Fruit fly (Drosophila melanogaster) whole organism, embryonic: ENCODE data around the gene CG43707.

Experiments used
- CG11093 ChIP-seq: fragments of 200-800 bp; sonication (Bioruptor generic); IDR thresholded peaks from 3 replicates; pipeline ENCODE4 v1.3.6; 2022; ENCODE audit warnings: missing biosample characterization, missing genetic modification characterization
- CG1233 ChIP-seq: fragments of 200-800 bp; sonication (Bioruptor generic); optimal IDR thresholded peaks from 4 replicates; lab custom pipeline; 2018; ENCODE audit warnings: missing biosample characterization, mild to moderate bottlenecking, missing genetic modification characterization
- CG12391 ChIP-seq: fragments of 200-800 bp; sonication (Bioruptor generic); optimal IDR thresholded peaks from 3 replicates; lab custom pipeline; 2018; ENCODE audit warnings: missing biosample characterization, mild to moderate bottlenecking, missing genetic modification characterization, moderate library complexity
- CG1529 ChIP-seq: fragments of 200-800 bp; sonication (Bioruptor generic); optimal IDR thresholded peaks from 3 replicates; lab custom pipeline; 2018; ENCODE audit warnings: missing biosample characterization, missing genetic modification characterization
- CG15696 ChIP-seq: fragments of 200-800 bp; sonication (Bioruptor generic); optimal IDR thresholded peaks from 2 replicates; lab custom pipeline; 2019; ENCODE audit warnings: missing biosample characterization, mild to moderate bottlenecking, missing genetic modification characterization, moderate library complexity
- CG17361 ChIP-seq: fragments of 200-800 bp; sonication (Bioruptor generic); IDR thresholded peaks from 3 replicates; pipeline ENCODE4 v1.3.6; 2022; ENCODE audit warnings: missing biosample characterization, missing genetic modification characterization
- CG2889 ChIP-seq: fragments of 200-800 bp; sonication (Bioruptor generic); IDR thresholded peaks from 3 replicates; pipeline ENCODE4 v1.3.6; 2022; ENCODE audit warnings: missing biosample characterization, missing genetic modification characterization
- CG31365 ChIP-seq: fragments of 200-800 bp; sonication (Bioruptor generic); optimal IDR thresholded peaks from 2 replicates; lab custom pipeline; 2018; ENCODE audit warnings: missing biosample characterization, mild to moderate bottlenecking, missing genetic modification characterization
- CG31388 ChIP-seq: fragments of 200-800 bp; sonication (Bioruptor generic); optimal IDR thresholded peaks from 2 replicates; lab custom pipeline; 2016; ENCODE audit warnings: missing biosample characterization, missing genetic modification characterization
- CG4360 ChIP-seq: fragments of 200-800 bp; sonication (Bioruptor generic); IDR thresholded peaks from 2 replicates; pipeline ENCODE4 v1.3.6; 2022; ENCODE audit warnings: missing biosample characterization, missing genetic modification characterization
- CG4617 ChIP-seq: fragments of 200-800 bp; sonication (Bioruptor generic); optimal IDR thresholded peaks from 3 replicates; lab custom pipeline; 2016; ENCODE audit warnings: missing biosample characterization, missing genetic modification characterization, borderline replicate concordance
- CG6175 ChIP-seq: fragments of 200-800 bp; sonication (Bioruptor generic); IDR thresholded peaks from 3 replicates; pipeline ENCODE4 v1.3.6; 2022; ENCODE audit warnings: missing biosample characterization, missing genetic modification characterization
- CG6254 ChIP-seq: fragments of 200-800 bp; sonication (Bioruptor generic); optimal IDR thresholded peaks from 3 replicates; lab custom pipeline; 2017; ENCODE audit warnings: mild to moderate bottlenecking, missing biosample characterization, missing genetic modification reagents, missing genetic modification characterization
- CG7372 ChIP-seq: fragments of 200-800 bp; sonication (Bioruptor generic); IDR thresholded peaks from 2 replicates; pipeline ENCODE4 v1.3.6; 2022; ENCODE audit warnings: missing biosample characterization, missing genetic modification characterization
- CG8290 ChIP-seq, 3 experiments: fragments of 200-800 bp; sonication (Bioruptor generic); optimal IDR thresholded peaks; 2 replicates each; lab custom pipeline; 2016 to 2019; ENCODE audit warnings: missing biosample characterization in 3 of 3, missing genetic modification characterization in 3 of 3, mild to moderate bottlenecking in 2 of 3, moderate library complexity in 1 of 3
- CG8359 ChIP-seq: fragments of 200-800 bp; sonication (Bioruptor generic); optimal IDR thresholded peaks from 2 replicates; lab custom pipeline; 2017; ENCODE audit warnings: missing biosample characterization, mild to moderate bottlenecking, missing genetic modification characterization, borderline replicate concordance
- CG9215 ChIP-seq: fragments of 200-800 bp; sonication (Bioruptor generic); IDR thresholded peaks from 2 replicates; pipeline ENCODE4 v1.3.6; 2022; ENCODE audit warnings: missing biosample characterization, missing genetic modification characterization
- Camta ChIP-seq: fragments of 200-800 bp; sonication (Bioruptor generic); optimal IDR thresholded peaks from 2 replicates; lab custom pipeline; 2016; ENCODE audit warnings: missing biosample characterization, missing genetic modification characterization
- Deaf1 ChIP-seq: fragments of 200-800 bp; optimal IDR thresholded peaks from 3 replicates; lab custom pipeline; 2019; ENCODE audit warnings: missing biosample characterization, mild to moderate bottlenecking, missing genetic modification characterization, moderate library complexity
- E2f2 ChIP-seq: fragments of 200-800 bp; sonication (Bioruptor generic); IDR thresholded peaks from 2 replicates; pipeline ENCODE4 v1.3.6; 2022; ENCODE audit warnings: missing biosample characterization, missing genetic modification characterization
- Fer1 ChIP-seq: fragments of 200-800 bp; sonication (Bioruptor generic); optimal IDR thresholded peaks from 2 replicates; lab custom pipeline; 2017; ENCODE audit warnings: missing biosample characterization, mild to moderate bottlenecking, missing genetic modification characterization
- GATAe ChIP-seq: fragments of 200-800 bp; sonication (Bioruptor generic); conservative IDR thresholded peaks from 2 replicates; pipeline ENCODE4 v1.3.6; 2022; ENCODE audit warnings: missing biosample characterization, missing genetic modification characterization
- Gug ChIP-seq: fragments of 200-800 bp; sonication (Bioruptor generic); IDR thresholded peaks from 4 replicates; pipeline ENCODE4 v1.3.6; 2022; ENCODE audit warnings: missing biosample characterization, missing genetic modification characterization
- Hey ChIP-seq: fragments of 200-800 bp; sonication (Bioruptor generic); optimal IDR thresholded peaks from 3 replicates; lab custom pipeline; 2018; ENCODE audit warnings: missing biosample characterization, mild to moderate bottlenecking, missing genetic modification characterization
- Hr39 ChIP-seq: fragments of >200 bp; optimal IDR thresholded peaks from 2 replicates; lab custom pipeline; 2017
- Med ChIP-seq: fragments of 200-800 bp; sonication (Bioruptor generic); peaks from one replicate; lab custom pipeline; 2016; ENCODE audit warnings: missing biosample characterization, missing genetic modification characterization, mild to moderate bottlenecking, inconsistent platforms, moderate library complexity
- Neu2 ChIP-seq: fragments of 200-800 bp; sonication (Bioruptor generic); optimal IDR thresholded peaks from 3 replicates; lab custom pipeline; 2016; ENCODE audit warnings: missing biosample characterization, missing genetic modification characterization, borderline replicate concordance
- Nf-YB ChIP-seq: fragments of 200-800 bp; sonication (Bioruptor generic); optimal IDR thresholded peaks from 3 replicates; lab custom pipeline; 2019; ENCODE audit warnings: missing biosample characterization, mild to moderate bottlenecking, missing genetic modification characterization, moderate library complexity
- Nf-YC ChIP-seq: fragments of 200-800 bp; optimal IDR thresholded peaks from 3 replicates; lab custom pipeline; 2019; ENCODE audit warnings: missing biosample characterization, mild to moderate bottlenecking, missing genetic modification characterization, moderate library complexity
- Ravus ChIP-seq: fragments of 200-800 bp; sonication (Bioruptor generic); IDR thresholded peaks from 2 replicates; pipeline ENCODE4 v1.3.6; 2022; ENCODE audit warnings: missing biosample characterization, missing genetic modification characterization
- Usf ChIP-seq: fragments of 200-800 bp; sonication (Bioruptor generic); optimal IDR thresholded peaks from 2 replicates; lab custom pipeline; 2017; ENCODE audit warnings: missing genotype, missing biosample characterization, missing genetic modification characterization
- Xrp1 ChIP-seq: fragments of 200-800 bp; sonication (Bioruptor generic); IDR thresholded peaks from 2 replicates; pipeline ENCODE4 v1.3.6; 2022; ENCODE audit warnings: missing biosample characterization, missing genetic modification characterization
- al ChIP-seq: fragments of 200-800 bp; sonication (Bioruptor generic); IDR thresholded peaks from 2 replicates; pipeline ENCODE4 v1.3.6; 2022; ENCODE audit warnings: missing biosample characterization, missing genetic modification characterization
- ap ChIP-seq: fragments of 200-800 bp; sonication (Bioruptor generic); IDR thresholded peaks from 2 replicates; pipeline ENCODE4 v1.3.6; 2022; ENCODE audit warnings: missing biosample characterization, missing genetic modification characterization
- br ChIP-seq: fragments of >200 bp; optimal IDR thresholded peaks from 2 replicates; lab custom pipeline; 2017
- chif ChIP-seq, 2 experiments: fragments of 200-800 bp; sonication (Bioruptor generic); optimal IDR thresholded peaks; 3 replicates each; lab custom pipeline; 2016; ENCODE audit warnings: missing biosample characterization in 2 of 2, missing genetic modification characterization in 2 of 2
- dysf ChIP-seq: fragments of 200-800 bp; sonication (Bioruptor generic); IDR thresholded peaks from 3 replicates; pipeline ENCODE4 v1.3.6; 2022; ENCODE audit warnings: missing biosample characterization, missing genetic modification characterization
- gro ChIP-seq: fragments of 200-800 bp; sonication (Bioruptor generic); optimal IDR thresholded peaks from 2 replicates; lab custom pipeline; 2016; ENCODE audit warnings: missing biosample characterization, missing genetic modification characterization
- gt ChIP-seq: fragments of 200-800 bp; sonication (Bioruptor generic); IDR thresholded peaks from 2 replicates; pipeline ENCODE4 v1.3.6; 2022; ENCODE audit warnings: missing biosample characterization, missing genetic modification characterization
- h ChIP-seq: fragments of >200 bp; optimal IDR thresholded peaks from 2 replicates; lab custom pipeline; 2017
- hth ChIP-seq: fragments of >200 bp; optimal IDR thresholded peaks from 2 replicates; lab custom pipeline; 2017; ENCODE audit warnings: inconsistent platforms
- nerfin-2 ChIP-seq: fragments of 200-800 bp; sonication (Bioruptor generic); IDR thresholded peaks from 2 replicates; pipeline ENCODE4 v1.3.6; 2022; ENCODE audit warnings: missing biosample characterization, missing genetic modification characterization; ENCODE audit not compliant: partially characterized antibody
- otp ChIP-seq: fragments of 200-800 bp; sonication (Bioruptor generic); IDR thresholded peaks from 3 replicates; pipeline ENCODE4, ENCODE4 v1.3.6; 2022; ENCODE audit warnings: missing biosample characterization, missing genetic modification characterization
- salm ChIP-seq: fragments of 200-800 bp; sonication (Bioruptor generic); optimal IDR thresholded peaks from 2 replicates; lab custom pipeline; 2018; ENCODE audit warnings: missing biosample characterization, mild to moderate bottlenecking, missing genetic modification characterization
- slbo ChIP-seq: fragments of 200-800 bp; sonication (Bioruptor generic); IDR thresholded peaks from 2 replicates; pipeline ENCODE4 v1.3.6; 2022; ENCODE audit warnings: missing biosample characterization, missing genetic modification characterization
- stc ChIP-seq: fragments of 200-800 bp; sonication (Bioruptor generic); IDR thresholded peaks from 2 replicates; pipeline ENCODE4 v1.3.6; 2022; ENCODE audit warnings: missing biosample characterization, missing genetic modification characterization
- stwl ChIP-seq: fragments of 200-800 bp; sonication (Bioruptor generic); optimal IDR thresholded peaks from 3 replicates; lab custom pipeline; 2018; ENCODE audit warnings: missing biosample characterization, mild to moderate bottlenecking, missing genetic modification characterization, moderate library complexity
- trh ChIP-seq: fragments of 200-800 bp; sonication (Bioruptor generic); optimal IDR thresholded peaks from 2 replicates; lab custom pipeline; 2016; ENCODE audit warnings: missing biosample characterization, missing genetic modification characterization
- vnd ChIP-seq: fragments of 200-800 bp; sonication (Bioruptor generic); IDR thresholded peaks from 3 replicates; pipeline ENCODE4 v1.3.6; 2022; ENCODE audit warnings: missing biosample characterization, missing genetic modification characterization; ENCODE audit not compliant: partially characterized antibody
- wdn ChIP-seq: fragments of 200-800 bp; sonication (Bioruptor generic); IDR thresholded peaks from 2 replicates; pipeline ENCODE4 v1.3.6; 2022; ENCODE audit warnings: missing biosample characterization, missing genetic modification characterization
- yki ChIP-seq: fragments of >200 bp; optimal IDR thresholded peaks from 3 replicates; lab custom pipeline; 2018
- zfh2 ChIP-seq: fragments of 200-800 bp; sonication (Bioruptor generic); optimal IDR thresholded peaks from 2 replicates; lab custom pipeline; 2016; ENCODE audit warnings: missing biosample characterization, missing genetic modification characterization

The CG43707 gene

DNA sequence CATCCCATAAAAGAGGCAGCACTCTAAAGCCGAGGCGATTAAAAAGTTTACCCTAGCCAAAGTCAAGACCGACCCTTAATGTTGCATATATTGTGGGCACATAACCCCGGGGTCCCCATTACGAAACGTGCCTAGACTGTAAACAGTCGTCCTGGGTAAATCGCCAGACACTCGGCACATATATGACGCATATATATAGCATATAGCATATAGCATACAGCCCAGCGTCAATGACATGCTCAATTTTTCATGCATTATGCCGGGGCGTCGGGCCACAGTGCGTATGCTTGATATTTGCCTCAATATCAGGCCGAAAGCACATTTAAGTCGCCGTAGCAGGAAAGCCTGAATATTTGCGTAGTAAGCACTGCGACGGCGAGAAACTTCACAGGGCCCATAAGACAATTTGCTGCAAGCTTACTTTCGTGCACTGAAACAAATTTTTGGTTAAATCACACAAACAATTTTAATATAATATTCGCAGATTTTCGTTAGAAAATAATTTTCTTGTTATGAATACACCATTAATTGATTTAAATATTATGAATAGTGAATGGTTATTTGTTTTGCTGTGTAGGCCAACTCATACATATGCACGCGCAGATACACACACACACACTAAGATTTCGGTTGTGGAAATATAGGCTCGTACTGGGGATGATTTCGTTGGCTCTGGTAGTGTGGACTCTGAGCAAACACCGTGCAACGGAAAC lies 2.1 kb upstream of the CG43707 start (continued):
- TF ChIP-seq Camta (GFP tag; lab: Kevin White, UChicago), result no peak
- TF ChIP-seq gt (GFP tag; lab: Robert Waterston, UW), result no peak
- TF ChIP-seq chif (GFP tag; optimal IDR thresholded peaks at IDR 0.05; lab: Kevin White, UChicago), result no peak
- TF ChIP-seq CG12391, result peak; percentile 31
- no peak for TF ChIP-seq Hr39
- TF ChIP-seq zfh2 (GFP tag; lab: Kevin White, UChicago), result peak; percentile 5
- no peak for TF ChIP-seq Neu2
- no peak for TF ChIP-seq yki
- 0 out of 2 replicates have a peak, but pooled peaks have one; percentile 20 for TF ChIP-seq wdn (GFP tag; lab: Robert Waterston, UW)
- peak; percentile 59; the same call in 2 of the 3 replicates for TF ChIP-seq dysf (GFP tag; lab: Robert Waterston, UW)
- TF ChIP-seq br (lab: Kevin White, UChicago), result no peak
- TF ChIP-seq Usf (GFP tag; lab: Kevin White, UChicago), result no peak
- TF ChIP-seq trh (GFP tag; lab: Kevin White, UChicago), result no peak
- TF ChIP-seq gro, result no peak
- TF ChIP-seq stc (GFP tag; lab: Robert Waterston, UW), result peak; percentile 43; the same call in 1 of the 2 replicates
- TF ChIP-seq CG1233 (GFP tag; lab: Kevin White, UChicago), result no peak
- TF ChIP-seq Ravus (GFP tag; lab: Robert Waterston, UW), result no peak
- TF ChIP-seq h (lab: Kevin White, UChicago), result no peak
- peak; percentile 25; the same call in 1 of the 2 replicates for TF ChIP-seq E2f2
- TF ChIP-seq CG8290 (GFP tag; optimal IDR thresholded peaks at IDR 0.05; lab: Kevin White, UChicago), result no peak
- TF ChIP-seq CG8290 (tag; optimal IDR thresholded peaks at IDR 0.05; lab: Kevin White, UChicago), result no peak
- no peak for TF ChIP-seq GATAe (GFP tag; lab: Robert Waterston, UW)
- no peak for TF ChIP-seq nerfin-2 (GFP tag; lab: Robert Waterston, UW)
- TF ChIP-seq vnd (GFP tag; lab: Robert Waterston, UW), result no peak
- TF ChIP-seq CG31365 (tag; lab: Kevin White, UChicago), result no peak
- TF ChIP-seq slbo (GFP tag; lab: Robert Waterston, UW), result peak; percentile 64
- TF ChIP-seq CG8359 (GFP tag; lab: Kevin White, UChicago), result no peak
- no peak for TF ChIP-seq CG6254 (GFP tag; lab: Kevin White, UChicago)
- peak; percentile 81 for TF ChIP-seq Fer1
- no peak for TF ChIP-seq hth (lab: Kevin White, UChicago)
- no peak for TF ChIP-seq salm (tag; lab: Kevin White, UChicago)
- TF ChIP-seq Gug (GFP tag; lab: Robert Waterston, UW), result no peak
- TF ChIP-seq otp (GFP tag; lab: Robert Waterston, UW), result no peak
- TF ChIP-seq Nf-YC, result no peak
- no peak for TF ChIP-seq ap
- no peak for TF ChIP-seq CG4617 (GFP tag; lab: Kevin White, UChicago)
- TF ChIP-seq al (GFP tag; lab: Robert Waterston, UW), result no peak
- peak; percentile 42; the same call in 1 of the 2 replicates for TF ChIP-seq Xrp1 (GFP tag; lab: Robert Waterston, UW)
- TF ChIP-seq CG1529 (GFP tag; lab: Kevin White, UChicago), result no peak
- TF ChIP-seq CG11093 (GFP tag; lab: Robert Waterston, UW), result no peak
- TF ChIP-seq CG4360, result no peak
- TF ChIP-seq Nf-YB (GFP tag; lab: Kevin White, UChicago), result no peak
- TF ChIP-seq Hey, result no peak
- peak; percentile 22 for TF ChIP-seq Deaf1 (tag; lab: Kevin White, UChicago)
- TF ChIP-seq Med (GFP tag; lab: Kevin White, UChicago), result peak; percentile 58
- no peak for TF ChIP-seq CG31388 (GFP tag; lab: Kevin White, UChicago)
- peak; percentile 75 for TF ChIP-seq CG7372 (GFP tag; lab: Robert Waterston, UW)
- 0 out of 3 replicates have a peak, but pooled peaks have one; percentile 28 for TF ChIP-seq CG2889 (GFP tag; lab: Robert Waterston, UW)
- no peak for TF ChIP-seq CG6175 (GFP tag; lab: Robert Waterston, UW)
- TF ChIP-seq stwl, result no peak
- TF ChIP-seq CG15696 (tag; lab: Kevin White, UChicago), result no peak
- no peak for TF ChIP-seq CG9215 (GFP tag; lab: Robert Waterston, UW)
- TF ChIP-seq CG17361 (GFP tag; lab: Robert Waterston, UW), result no peak
